Worm (Caenorhabditis elegans): ENCODE data around the gene Y4C6B.7.

- TF ChIP-seq flt-1 (GFP tag; IDR thresholded peaks at IDR 0.05) (no peak), ztf-23 (GFP tag; IDR thresholded peaks at IDR 0.05) (no peak), tab-1 (GFP tag; IDR thresholded peaks at IDR 0.05) (no peak), ref-1 (GFP tag; conservative IDR thresholded peaks at IDR 0.05) (no peak), med-1 (GFP tag; optimal IDR thresholded peaks at IDR 0.05; ENCODE audit: insufficient read depth) (no peak), cog-1 (tag; optimal IDR thresholded peaks at IDR 0.05) (no peak)
Measured at ce11 chrIV:5317106-5317505, 36.2 kb downstream of the Y4C6B.7 start.

Data from whole organism, midembryonic.